Worm (Caenorhabditis elegans) whole organism, L4 larva: ENCODE measurements around the gene ZK1127.5.

Experiments
- T20F7.1 ChIP-seq: fragments of 200-800 bp; sonication (Bioruptor generic); optimal IDR thresholded peaks from 2 replicates; lab custom pipeline; 2018; ENCODE audit warnings: mild to moderate bottlenecking, missing genetic modification characterization, missing compliant biosample characterization
- T26A8.4 ChIP-seq: fragments of 200-800 bp; sonication (Bioruptor generic); IDR thresholded peaks from 2 replicates; pipeline ENCODE4 v1.3.6; 2022; ENCODE audit warnings: missing genetic modification characterization, missing compliant biosample characterization
- Y105C5A.15 ChIP-seq: fragments of 200-800 bp; sonication (Bioruptor generic); IDR thresholded peaks from 2 replicates; pipeline ENCODE4 v1.3.6; 2022; ENCODE audit warnings: missing genetic modification characterization, missing compliant biosample characterization
- Y48G9A.11 ChIP-seq: fragments of 200-800 bp; sonication (Bioruptor generic); IDR thresholded peaks from 2 replicates; pipeline ENCODE4 v1.3.6; 2022; ENCODE audit warnings: missing genetic modification reagents, missing genetic modification characterization, missing compliant biosample characterization
- aha-1 ChIP-seq: fragments of 150-350 bp; peaks from one replicate; lab custom pipeline; 2014; ENCODE audit warnings: missing biosample characterization, missing genetic modification characterization
- ceh-44 ChIP-seq: fragments of 200-800 bp; sonication (Bioruptor generic); IDR thresholded peaks from 2 replicates; pipeline ENCODE4 v1.3.6; 2022; ENCODE audit warnings: missing genetic modification reagents, missing genetic modification characterization, missing compliant biosample characterization
- ctbp-1 ChIP-seq: fragments of 200-800 bp; sonication (Bioruptor generic); IDR thresholded peaks from 2 replicates; pipeline ENCODE4 v1.3.6; 2022; ENCODE audit warnings: missing genetic modification reagents, missing genetic modification characterization, missing compliant biosample characterization
- daf-12 ChIP-seq: fragments of 150-350 bp; optimal IDR thresholded peaks from 2 replicates; lab custom pipeline; 2014; ENCODE audit warnings: missing biosample characterization, missing genetic modification reagents, missing genetic modification characterization
- daf-16 ChIP-seq, 3 experiments: sonication (generic microtip); optimal IDR thresholded peaks; 2 replicates each; lab custom pipeline; 2016 to 2017; ENCODE audit warnings: missing genetic modification characterization in 3 of 3, missing genetic modification reagents in 3 of 3, mild to moderate bottlenecking in 2 of 3, missing compliant biosample characterization in 2 of 3, missing biosample characterization in 1 of 3, moderate library complexity in 1 of 3
- dmd-6 ChIP-seq: fragments of 200-800 bp; sonication (Bioruptor generic); IDR thresholded peaks from 2 replicates; pipeline ENCODE4 v1.3.6; 2022; ENCODE audit warnings: missing genetic modification reagents, missing genetic modification characterization, missing compliant biosample characterization
- dmd-8 ChIP-seq: fragments of 200-800 bp; sonication (Bioruptor generic); IDR thresholded peaks from 2 replicates; pipeline ENCODE4 v1.3.6; 2022; ENCODE audit warnings: missing genetic modification characterization, missing compliant biosample characterization
- dpl-1 ChIP-seq: fragments of 150-350 bp; optimal IDR thresholded peaks from 2 replicates; lab custom pipeline; 2014; ENCODE audit warnings: missing biosample characterization, missing genetic modification reagents, missing genetic modification characterization
- duxl-1 ChIP-seq: sonication (generic microtip); optimal IDR thresholded peaks from 2 replicates; lab custom pipeline; 2016; ENCODE audit warnings: mild to moderate bottlenecking, missing genetic modification characterization, moderate library complexity, missing compliant biosample characterization; ENCODE audit not compliant: poor library complexity
- dve-1 ChIP-seq: sonication (generic microtip); optimal IDR thresholded peaks from 2 replicates; lab custom pipeline; 2017; ENCODE audit warnings: antibody characterized with exemption, mild to moderate bottlenecking, missing genetic modification characterization, missing compliant biosample characterization; ENCODE audit not compliant: insufficient read depth
- egl-43 ChIP-seq: fragments of 200-800 bp; sonication (Bioruptor generic); IDR thresholded peaks from 2 replicates; pipeline ENCODE4 v1.3.6; 2022; ENCODE audit warnings: missing genetic modification reagents, missing genetic modification characterization, missing compliant biosample characterization
- gei-8 ChIP-seq: fragments of 200-800 bp; sonication (Bioruptor generic); optimal IDR thresholded peaks from 2 replicates; lab custom pipeline; 2018; ENCODE audit warnings: mild to moderate bottlenecking, missing genetic modification characterization, missing compliant biosample characterization
- hif-1 ChIP-seq, 2 experiments: sonication (generic microtip); optimal IDR thresholded peaks; 2 replicates each; lab custom pipeline; 2016 to 2017; ENCODE audit warnings: missing compliant biosample characterization in 2 of 2, missing genetic modification characterization in 2 of 2, missing genetic modification reagents in 2 of 2, missing genotype in 2 of 2, mild to moderate bottlenecking in 1 of 2
- hlh-11 ChIP-seq: fragments of 200-800 bp; sonication (Bioruptor generic); optimal IDR thresholded peaks from 2 replicates; lab custom pipeline; 2018; ENCODE audit warnings: mild to moderate bottlenecking, missing genetic modification characterization, missing compliant biosample characterization
- hlh-30 ChIP-seq: sonication (generic microtip); optimal IDR thresholded peaks from 2 replicates; lab custom pipeline; 2017; ENCODE audit warnings: antibody characterized with exemption, mild to moderate bottlenecking, missing genetic modification characterization, missing compliant biosample characterization; ENCODE audit not compliant: insufficient read depth
- hmg-1.1 ChIP-seq: fragments of 200-800 bp; sonication (Bioruptor generic); IDR thresholded peaks from 2 replicates; pipeline ENCODE4 v1.3.6; 2022; ENCODE audit warnings: missing genetic modification reagents, missing genetic modification characterization, missing compliant biosample characterization
- lim-7 ChIP-seq: fragments of 200-800 bp; sonication (Bioruptor generic); IDR thresholded peaks from 2 replicates; pipeline ENCODE4 v1.3.6; 2022; ENCODE audit warnings: missing genetic modification characterization, missing compliant biosample characterization
- lin-1 ChIP-seq: fragments of 200-800 bp; sonication (Bioruptor generic); IDR thresholded peaks from 2 replicates; pipeline ENCODE4 v1.3.6; 2022; ENCODE audit warnings: missing genetic modification reagents, missing genetic modification characterization, missing compliant biosample characterization
- lin-38 ChIP-seq: fragments of 200-800 bp; sonication (Bioruptor generic); IDR thresholded peaks from 2 replicates; pipeline ENCODE4 v1.3.6; 2022; ENCODE audit warnings: missing genetic modification reagents, missing genetic modification characterization, missing compliant biosample characterization
- lin-39 ChIP-seq: fragments of 150-350 bp; optimal IDR thresholded peaks from 2 replicates; lab custom pipeline; 2014; ENCODE audit warnings: missing biosample characterization, missing genetic modification reagents, missing genetic modification characterization
- lir-3 ChIP-seq: sonication (generic microtip); optimal IDR thresholded peaks from 2 replicates; lab custom pipeline; 2016; ENCODE audit warnings: mild to moderate bottlenecking, missing genetic modification characterization, missing compliant biosample characterization
- lsy-2 ChIP-seq, 2 experiments: fragments of 150-350 bp in 1 of 2; sonication (generic microtip) in 1 of 2; optimal IDR thresholded peaks; 2 replicates each; lab custom pipeline; 2014 to 2017; ENCODE audit warnings: missing biosample characterization in 2 of 2, missing genetic modification characterization in 2 of 2
- madf-5 ChIP-seq, 2 experiments: fragments of 200-800 bp; sonication (Bioruptor generic); IDR thresholded peaks; 2 replicates each; pipeline ENCODE4 v1.3.6; 2022; ENCODE audit warnings: missing compliant biosample characterization in 2 of 2, missing genetic modification characterization in 2 of 2
- mdl-1 ChIP-seq, 2 experiments: fragments of 150-350 bp in 1 of 2; sonication (generic microtip) in 1 of 2; optimal IDR thresholded peaks; 2 replicates each; lab custom pipeline; 2014 to 2017; ENCODE audit warnings: missing biosample characterization in 2 of 2, missing genetic modification characterization in 2 of 2
- mep-1 ChIP-seq: fragments of 150-350 bp; sonication (generic microtip); optimal IDR thresholded peaks from 3 replicates; lab custom pipeline; 2014; ENCODE audit warnings: missing biosample characterization, missing genetic modification characterization
- mes-2 ChIP-seq: sonication (generic microtip); optimal IDR thresholded peaks from 2 replicates; lab custom pipeline; 2016; ENCODE audit warnings: missing genotype, mild to moderate bottlenecking, missing genetic modification characterization, missing compliant biosample characterization; ENCODE audit not compliant: poor library complexity, severe bottlenecking
- mxl-2 ChIP-seq: fragments of 200-800 bp; sonication (Bioruptor generic); conservative IDR thresholded peaks from 2 replicates; pipeline ENCODE4 v1.3.6; 2022; ENCODE audit warnings: missing genetic modification reagents, missing genetic modification characterization, missing compliant biosample characterization
- nhr-11 ChIP-seq: fragments of 150-350 bp; optimal IDR thresholded peaks from 2 replicates; lab custom pipeline; 2014; ENCODE audit warnings: missing biosample characterization, missing genetic modification characterization
- nhr-111 ChIP-seq: fragments of 200-800 bp; sonication (Bioruptor generic); optimal IDR thresholded peaks from 2 replicates; lab custom pipeline; 2018; ENCODE audit warnings: mild to moderate bottlenecking, missing genetic modification characterization, missing compliant biosample characterization
- nhr-28 ChIP-seq: fragments of 150-350 bp; optimal IDR thresholded peaks from 2 replicates; lab custom pipeline; 2014; ENCODE audit warnings: missing biosample characterization, missing genetic modification characterization
- nhr-41 ChIP-seq: fragments of 200-800 bp; sonication (Bioruptor generic); IDR thresholded peaks from 2 replicates; pipeline ENCODE4 v1.3.6; 2022; ENCODE audit warnings: missing genetic modification reagents, missing genetic modification characterization, missing compliant biosample characterization
- nhr-48 ChIP-seq: sonication (generic microtip); optimal IDR thresholded peaks from 2 replicates; lab custom pipeline; 2016; ENCODE audit warnings: mild to moderate bottlenecking, missing genetic modification characterization, missing compliant biosample characterization
- nhr-6 ChIP-seq: fragments of 150-350 bp; optimal IDR thresholded peaks from 2 replicates; lab custom pipeline; 2014; ENCODE audit warnings: missing biosample characterization, missing genetic modification characterization
- php-3 ChIP-seq: fragments of 200-800 bp; sonication (Bioruptor generic); IDR thresholded peaks from 2 replicates; pipeline ENCODE4 v1.3.6; 2022; ENCODE audit warnings: missing genetic modification reagents, missing genetic modification characterization, missing compliant biosample characterization
- rbr-2 ChIP-seq: sonication (generic microtip); optimal IDR thresholded peaks from 2 replicates; lab custom pipeline; 2016; ENCODE audit warnings: missing genotype, missing genetic modification characterization, missing compliant biosample characterization
- saeg-2 ChIP-seq: fragments of 200-800 bp; sonication (Bioruptor generic); IDR thresholded peaks from 2 replicates; pipeline ENCODE4 v1.3.6; 2022; ENCODE audit warnings: missing genetic modification reagents, missing genetic modification characterization, missing compliant biosample characterization
- snpc-1.2 ChIP-seq: fragments of 200-800 bp; sonication (Bioruptor generic); IDR thresholded peaks from 2 replicates; pipeline ENCODE4 v1.3.6; 2022; ENCODE audit warnings: missing genetic modification reagents, missing genetic modification characterization, missing compliant biosample characterization
- spr-1 ChIP-seq: sonication (generic microtip); optimal IDR thresholded peaks from 2 replicates; lab custom pipeline; 2016; ENCODE audit warnings: mild to moderate bottlenecking, missing genetic modification characterization, missing compliant biosample characterization
- spr-3 ChIP-seq: fragments of 200-800 bp; sonication (Bioruptor generic); optimal IDR thresholded peaks from 2 replicates; lab custom pipeline; 2018; ENCODE audit warnings: mild to moderate bottlenecking, missing genetic modification characterization, missing compliant biosample characterization
- tra-1 ChIP-seq: fragments of 200-800 bp; sonication (Bioruptor generic); IDR thresholded peaks from 2 replicates; pipeline ENCODE4 v1.3.6; 2022; ENCODE audit warnings: missing genetic modification reagents, missing genetic modification characterization, missing compliant biosample characterization
- unc-130 ChIP-seq: sonication (generic microtip); optimal IDR thresholded peaks from 2 replicates; lab custom pipeline; 2016; ENCODE audit warnings: missing genetic modification reagents, missing genetic modification characterization, missing compliant biosample characterization
- vab-7 ChIP-seq: fragments of 200-800 bp; sonication (Bioruptor generic); IDR thresholded peaks from 2 replicates; pipeline ENCODE4 v1.3.6; 2022; ENCODE audit warnings: missing genetic modification reagents, missing genetic modification characterization, missing compliant biosample characterization

The ZK1127.5 gene

DNA sequence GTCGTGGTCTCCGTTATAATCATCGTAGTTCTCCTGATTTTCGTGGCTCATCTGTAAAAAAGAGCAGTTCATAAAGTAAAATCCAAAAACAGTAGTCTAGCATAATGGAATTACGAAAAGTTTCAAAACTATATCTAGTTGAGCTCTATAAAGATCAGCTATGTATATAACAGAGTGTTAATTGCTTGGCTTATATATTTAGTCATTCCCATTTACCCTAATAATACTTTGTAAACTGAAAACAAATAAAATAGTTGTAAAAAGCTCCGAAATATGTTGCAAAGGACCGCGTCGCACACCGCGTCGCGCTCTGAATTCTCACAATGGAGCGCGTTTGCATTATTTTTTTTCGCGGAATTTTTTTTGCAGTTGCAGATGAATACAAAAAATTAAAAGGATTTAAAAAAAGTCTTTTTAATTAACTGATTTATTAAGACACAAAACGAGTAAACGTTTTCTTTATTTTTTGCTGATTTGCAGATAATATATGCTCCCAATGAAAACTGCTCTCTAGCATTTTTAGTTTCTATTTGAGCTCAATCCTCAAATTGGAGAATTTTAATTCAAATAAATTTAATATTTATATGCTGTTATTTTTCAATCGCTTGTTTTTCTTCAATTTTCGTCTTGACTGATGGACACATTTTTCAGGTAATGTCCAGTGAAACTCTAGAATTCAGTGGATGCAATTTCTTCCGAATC lies at the start of gene ZK1127.5, which contains the start of gene tcer-1:
ZK1127.5 (plus strand) TSS at position 652 of the 702 bp plus-strand sequence.
tcer-1 (minus strand) TSS at position 51 of the 702 bp plus-strand sequence.
- TF ChIP-seq lin-1 (no peak), mep-1 (tag; lab: Kevin White, UChicago) (peak; percentile 65), hlh-30 (tag; lab: Kevin White, UChicago) (peak; percentile 36), dmd-6 (0 out of 2 replicates have a peak, but pooled peaks have one; percentile 9), duxl-1 (tag; lab: Kevin White, UChicago) (no peak), dpl-1 (peak; percentile 65), unc-130 (peak; percentile 43), daf-16 (GFP tag; optimal IDR thresholded peaks at IDR 0.05; lab: Kevin White, UChicago) (no peak), daf-16 (tag; optimal IDR thresholded peaks at IDR 0.05; lab: Kevin White, UChicago) (peak; percentile 31), nhr-6 (tag; lab: Kevin White, UChicago) (peak; percentile 44), lir-3 (tag; lab: Kevin White, UChicago) (no peak), nhr-11 (tag; lab: Kevin White, UChicago) (no peak), daf-12 (tag; lab: Kevin White, UChicago) (no peak), lin-38 (GFP tag; lab: Robert Waterston, UW) (peak; percentile 96), nhr-111 (no peak), T20F7.1 (peak; percentile 57), dve-1 (peak; percentile 50), mdl-1 (tag; optimal IDR thresholded peaks at IDR 0.05; lab: Kevin White, UChicago) (peak in 1 of 2 experiments; percentile 6), lsy-2 (tag; optimal IDR thresholded peaks at IDR 0.05; lab: Kevin White, UChicago) (peak in 1 of 2 experiments; percentile 83), mes-2 (tag; lab: Kevin White, UChicago) (peak; percentile 68), lin-39 (no peak), rbr-2 (tag; lab: Kevin White, UChicago) (peak; percentile 30), nhr-28 (peak; percentile 18)

DNA sequence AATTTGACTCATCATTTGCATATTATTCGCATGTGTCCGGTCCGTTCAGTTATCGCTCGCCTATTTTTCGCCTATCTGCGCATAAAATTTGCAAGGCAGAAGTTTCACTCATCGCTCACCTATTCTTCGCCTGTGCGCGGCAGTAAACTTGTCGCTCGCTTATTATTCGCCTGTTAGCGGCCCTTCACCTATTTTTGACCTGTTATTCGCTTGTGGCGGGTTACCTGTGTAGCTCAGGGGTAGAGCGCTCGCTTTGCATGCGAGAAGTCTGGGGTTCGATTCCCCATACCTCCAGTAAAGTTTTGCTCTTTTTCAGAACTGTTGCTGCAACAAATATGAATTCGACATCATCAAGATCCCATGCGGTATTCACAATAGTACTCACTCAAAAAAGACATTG lies 49.1 kb upstream of the ZK1127.5 start:
- TF ChIP-seq lim-7 (GFP tag; lab: Robert Waterston, UW) (peak; percentile 98), spr-1 (tag; lab: Kevin White, UChicago) (peak; percentile 25), mes-2 (tag; lab: Kevin White, UChicago) (peak; percentile 49), ctbp-1 (GFP tag; lab: Robert Waterston, UW) (peak; percentile 88), php-3 (GFP tag; lab: Robert Waterston, UW) (peak; percentile 70), hif-1 (tag; optimal IDR thresholded peaks at IDR 0.05; lab: Kevin White, UChicago) (peak in 1 of 2 experiments; percentile 14), madf-5 (GFP tag; IDR thresholded peaks at IDR 0.05; lab: Robert Waterston, UW) (peak; percentile 92 to 96; a peak in 3 of 4 replicates), hmg-1.1 (GFP tag; lab: Robert Waterston, UW) (peak; percentile 72), tra-1 (GFP tag; lab: Robert Waterston, UW) (peak; percentile 89), nhr-111 (peak; percentile 83), ceh-44 (GFP tag; lab: Robert Waterston, UW) (peak; percentile 95), lin-1 (peak; percentile 89), T26A8.4 (GFP tag; lab: Robert Waterston, UW) (peak; percentile 74), mxl-2 (GFP tag; lab: Robert Waterston, UW) (peak; percentile 75; the same call in 1 of the 2 replicates), spr-3 (GFP tag; lab: Kevin White, UChicago) (peak; percentile 67), dmd-8 (GFP tag; lab: Robert Waterston, UW) (peak; percentile 98), saeg-2 (GFP tag; lab: Robert Waterston, UW) (peak; percentile 78; the same call in 1 of the 2 replicates), egl-43 (GFP tag; lab: Robert Waterston, UW) (peak; percentile 97), Y48G9A.11 (GFP tag; lab: Robert Waterston, UW) (peak; percentile 89), nhr-48 (peak; percentile 10), nhr-41 (GFP tag; lab: Robert Waterston, UW) (peak; percentile 88; the same call in 1 of the 2 replicates), vab-7 (peak; percentile 94), rbr-2 (tag; lab: Kevin White, UChicago) (peak; percentile 42), snpc-1.2 (GFP tag; lab: Robert Waterston, UW) (peak; percentile 72; the same call in 1 of the 2 replicates), hlh-11 (tag; lab: Kevin White, UChicago) (peak; percentile 30), dmd-6 (peak; percentile 62), aha-1 (peak; percentile 29), gei-8 (peak; percentile 9), Y105C5A.15 (GFP tag; lab: Robert Waterston, UW) (peak; percentile 91)
